Worm (Caenorhabditis elegans): ENCODE data around the gene unc-86.

- TF ChIP-seq ama-1 (optimal IDR thresholded peaks at IDR 0.05) (no peak), nhr-11 (tag; optimal IDR thresholded peaks at IDR 0.05) (no peak), unc-3 (GFP tag; conservative IDR thresholded peaks at IDR 0.05) (no peak), unc-3 (tag; optimal IDR thresholded peaks at IDR 0.05) (no peak), eyg-1 (tag; optimal IDR thresholded peaks at IDR 0.05) (no peak), elt-2 (tag; optimal IDR thresholded peaks at IDR 0.05) (no peak), dmd-4 (tag; optimal IDR thresholded peaks at IDR 0.05; ENCODE audit: borderline replicate concordance) (no peak), gmeb-2 (tag; optimal IDR thresholded peaks at IDR 0.05) (no peak), odd-2 (tag; optimal IDR thresholded peaks at IDR 0.05) (no peak), sox-4 (tag; optimal IDR thresholded peaks at IDR 0.05) (no peak), nfya-1 (tag; optimal IDR thresholded peaks at IDR 0.05) (no peak), sdc-2 (tag; optimal IDR thresholded peaks at IDR 0.05) (no peak), elt-4 (tag; optimal IDR thresholded peaks at IDR 0.05) (no peak), unc-55 (GFP tag; optimal IDR thresholded peaks at IDR 0.05) (no peak)
These were observed 31.0 kb downstream of the unc-86 start for ce11 chrIII:8185130-8185529.

Measured in whole organism, late embryonic.